Worm (Caenorhabditis elegans) whole organism, L4 larva: ENCODE data around the gene tre-2.

Source experiments
- F37D6.2 ChIP-seq: sonication (generic microtip); optimal IDR thresholded peaks from 2 replicates; lab custom pipeline; 2016; ENCODE audit warnings: mild to moderate bottlenecking, missing genetic modification characterization, missing compliant biosample characterization
- T20F7.1 ChIP-seq: fragments of 200-800 bp; sonication (Bioruptor generic); optimal IDR thresholded peaks from 2 replicates; lab custom pipeline; 2018; ENCODE audit warnings: mild to moderate bottlenecking, missing genetic modification characterization, missing compliant biosample characterization
- Y105C5A.15 ChIP-seq: fragments of 200-800 bp; sonication (Bioruptor generic); IDR thresholded peaks from 2 replicates; pipeline ENCODE4 v1.3.6; 2022; ENCODE audit warnings: missing genetic modification characterization, missing compliant biosample characterization
- attf-4 ChIP-seq: sonication (generic microtip); optimal IDR thresholded peaks from 3 replicates; lab custom pipeline; 2017; ENCODE audit warnings: missing biosample characterization, missing genetic modification characterization
- ceh-20 ChIP-seq: fragments of 200-800 bp; sonication (Bioruptor generic); IDR thresholded peaks from 2 replicates; pipeline ENCODE4 v1.3.6; 2022; ENCODE audit warnings: missing genetic modification reagents, missing genetic modification characterization, missing compliant biosample characterization
- ces-1 ChIP-seq: fragments of 150-350 bp; sonication (generic microtip); optimal IDR thresholded peaks from 4 replicates; lab custom pipeline; 2014; ENCODE audit warnings: missing biosample characterization, missing genetic modification reagents, missing genetic modification characterization
- ctbp-1 ChIP-seq: fragments of 200-800 bp; sonication (Bioruptor generic); IDR thresholded peaks from 2 replicates; pipeline ENCODE4 v1.3.6; 2022; ENCODE audit warnings: missing genetic modification reagents, missing genetic modification characterization, missing compliant biosample characterization
- daf-16 ChIP-seq, 3 experiments: sonication (generic microtip); optimal IDR thresholded peaks; 2 replicates each; lab custom pipeline; 2016 to 2017; ENCODE audit warnings: missing genetic modification characterization in 3 of 3, missing genetic modification reagents in 3 of 3, mild to moderate bottlenecking in 2 of 3, missing compliant biosample characterization in 2 of 3, missing biosample characterization in 1 of 3, moderate library complexity in 1 of 3
- dmd-6 ChIP-seq: fragments of 200-800 bp; sonication (Bioruptor generic); IDR thresholded peaks from 2 replicates; pipeline ENCODE4 v1.3.6; 2022; ENCODE audit warnings: missing genetic modification reagents, missing genetic modification characterization, missing compliant biosample characterization
- egl-43 ChIP-seq: fragments of 200-800 bp; sonication (Bioruptor generic); IDR thresholded peaks from 2 replicates; pipeline ENCODE4 v1.3.6; 2022; ENCODE audit warnings: missing genetic modification reagents, missing genetic modification characterization, missing compliant biosample characterization
- fkh-10 ChIP-seq: fragments of 150-350 bp; optimal IDR thresholded peaks from 2 replicates; lab custom pipeline; 2014; ENCODE audit warnings: missing biosample characterization, missing genetic modification reagents, missing genetic modification characterization
- gei-8 ChIP-seq: fragments of 200-800 bp; sonication (Bioruptor generic); optimal IDR thresholded peaks from 2 replicates; lab custom pipeline; 2018; ENCODE audit warnings: mild to moderate bottlenecking, missing genetic modification characterization, missing compliant biosample characterization
- hlh-11 ChIP-seq: fragments of 200-800 bp; sonication (Bioruptor generic); optimal IDR thresholded peaks from 2 replicates; lab custom pipeline; 2018; ENCODE audit warnings: mild to moderate bottlenecking, missing genetic modification characterization, missing compliant biosample characterization
- hlh-30 ChIP-seq: sonication (generic microtip); optimal IDR thresholded peaks from 2 replicates; lab custom pipeline; 2017; ENCODE audit warnings: antibody characterized with exemption, mild to moderate bottlenecking, missing genetic modification characterization, missing compliant biosample characterization; ENCODE audit not compliant: insufficient read depth
- hmg-1.1 ChIP-seq: fragments of 200-800 bp; sonication (Bioruptor generic); IDR thresholded peaks from 2 replicates; pipeline ENCODE4 v1.3.6; 2022; ENCODE audit warnings: missing genetic modification reagents, missing genetic modification characterization, missing compliant biosample characterization
- lin-15B ChIP-seq: fragments of 150-350 bp; sonication (generic microtip); optimal IDR thresholded peaks from 3 replicates; lab custom pipeline; 2014; ENCODE audit warnings: missing biosample characterization, missing genetic modification characterization
- lin-29 ChIP-seq: fragments of 200-800 bp; sonication (Bioruptor generic); IDR thresholded peaks from 2 replicates; pipeline ENCODE4 v1.3.6; 2022; ENCODE audit warnings: missing genetic modification reagents, missing genetic modification characterization, missing compliant biosample characterization
- lin-39 ChIP-seq: fragments of 150-350 bp; optimal IDR thresholded peaks from 2 replicates; lab custom pipeline; 2014; ENCODE audit warnings: missing biosample characterization, missing genetic modification reagents, missing genetic modification characterization
- lsy-2 ChIP-seq, 2 experiments: fragments of 150-350 bp in 1 of 2; sonication (generic microtip) in 1 of 2; optimal IDR thresholded peaks; 2 replicates each; lab custom pipeline; 2014 to 2017; ENCODE audit warnings: missing biosample characterization in 2 of 2, missing genetic modification characterization in 2 of 2
- madf-5 ChIP-seq, 2 experiments: fragments of 200-800 bp; sonication (Bioruptor generic); IDR thresholded peaks; 2 replicates each; pipeline ENCODE4 v1.3.6; 2022; ENCODE audit warnings: missing compliant biosample characterization in 2 of 2, missing genetic modification characterization in 2 of 2
- mep-1 ChIP-seq: fragments of 150-350 bp; sonication (generic microtip); optimal IDR thresholded peaks from 3 replicates; lab custom pipeline; 2014; ENCODE audit warnings: missing biosample characterization, missing genetic modification characterization
- mxl-2 ChIP-seq: fragments of 200-800 bp; sonication (Bioruptor generic); conservative IDR thresholded peaks from 2 replicates; pipeline ENCODE4 v1.3.6; 2022; ENCODE audit warnings: missing genetic modification reagents, missing genetic modification characterization, missing compliant biosample characterization
- nhr-102 ChIP-seq: sonication (generic microtip); optimal IDR thresholded peaks from 2 replicates; lab custom pipeline; 2016; ENCODE audit warnings: mild to moderate bottlenecking, missing genetic modification characterization, moderate library complexity, missing compliant biosample characterization
- nhr-11 ChIP-seq: fragments of 150-350 bp; optimal IDR thresholded peaks from 2 replicates; lab custom pipeline; 2014; ENCODE audit warnings: missing biosample characterization, missing genetic modification characterization
- nhr-237 ChIP-seq: sonication (generic microtip); optimal IDR thresholded peaks from 2 replicates; lab custom pipeline; 2017; ENCODE audit warnings: missing biosample characterization, missing genetic modification characterization
- nhr-28 ChIP-seq: fragments of 150-350 bp; optimal IDR thresholded peaks from 2 replicates; lab custom pipeline; 2014; ENCODE audit warnings: missing biosample characterization, missing genetic modification characterization
- nhr-41 ChIP-seq: fragments of 200-800 bp; sonication (Bioruptor generic); IDR thresholded peaks from 2 replicates; pipeline ENCODE4 v1.3.6; 2022; ENCODE audit warnings: missing genetic modification reagents, missing genetic modification characterization, missing compliant biosample characterization
- nhr-42 ChIP-seq: fragments of 200-800 bp; sonication (Bioruptor generic); IDR thresholded peaks from 2 replicates; pipeline ENCODE4 v1.3.6; 2022; ENCODE audit warnings: missing genetic modification characterization, missing compliant biosample characterization
- nhr-48 ChIP-seq: sonication (generic microtip); optimal IDR thresholded peaks from 2 replicates; lab custom pipeline; 2016; ENCODE audit warnings: mild to moderate bottlenecking, missing genetic modification characterization, missing compliant biosample characterization
- nhr-6 ChIP-seq: fragments of 150-350 bp; optimal IDR thresholded peaks from 2 replicates; lab custom pipeline; 2014; ENCODE audit warnings: missing biosample characterization, missing genetic modification characterization
- pha-4 ChIP-seq, 2 experiments: fragments of 150-350 bp in 1 of 2; fragments of 200-800 bp in 1 of 2; sonication (Bioruptor generic) in 1 of 2; IDR thresholded peaks in 1 of 2; optimal IDR thresholded peaks in 1 of 2; 2 replicates each; pipeline versions ENCODE4 v1.3.6 to Lab custom; 2014 to 2022; ENCODE audit warnings: missing genetic modification characterization in 2 of 2, missing genetic modification reagents in 2 of 2, missing biosample characterization in 1 of 2, missing compliant biosample characterization in 1 of 2
- php-3 ChIP-seq: fragments of 200-800 bp; sonication (Bioruptor generic); IDR thresholded peaks from 2 replicates; pipeline ENCODE4 v1.3.6; 2022; ENCODE audit warnings: missing genetic modification reagents, missing genetic modification characterization, missing compliant biosample characterization
- pqm-1 ChIP-seq: sonication (generic microtip); optimal IDR thresholded peaks from 2 replicates; lab custom pipeline; 2017; ENCODE audit warnings: missing biosample characterization, missing genetic modification characterization
- rbr-2 ChIP-seq: sonication (generic microtip); optimal IDR thresholded peaks from 2 replicates; lab custom pipeline; 2016; ENCODE audit warnings: missing genotype, missing genetic modification characterization, missing compliant biosample characterization
- tra-1 ChIP-seq: fragments of 200-800 bp; sonication (Bioruptor generic); IDR thresholded peaks from 2 replicates; pipeline ENCODE4 v1.3.6; 2022; ENCODE audit warnings: missing genetic modification reagents, missing genetic modification characterization, missing compliant biosample characterization
- unc-62 ChIP-seq, 3 experiments: fragments of 150-350 bp in 1 of 3; sonication (generic microtip); optimal IDR thresholded peaks in 2 of 3; peaks in 1 of 3; 1 replicate in 1 of 3; 2 replicates in 2 of 3; lab custom pipeline; 2014 to 2017; ENCODE audit warnings: missing biosample characterization in 3 of 3, missing genetic modification characterization in 3 of 3, missing genetic modification reagents in 3 of 3, missing genotype in 1 of 3
- zip-2 ChIP-seq: fragments of 150-350 bp; optimal IDR thresholded peaks from 2 replicates; lab custom pipeline; 2014; ENCODE audit warnings: missing biosample characterization, missing genetic modification characterization

tre-2 gene

DNA sequence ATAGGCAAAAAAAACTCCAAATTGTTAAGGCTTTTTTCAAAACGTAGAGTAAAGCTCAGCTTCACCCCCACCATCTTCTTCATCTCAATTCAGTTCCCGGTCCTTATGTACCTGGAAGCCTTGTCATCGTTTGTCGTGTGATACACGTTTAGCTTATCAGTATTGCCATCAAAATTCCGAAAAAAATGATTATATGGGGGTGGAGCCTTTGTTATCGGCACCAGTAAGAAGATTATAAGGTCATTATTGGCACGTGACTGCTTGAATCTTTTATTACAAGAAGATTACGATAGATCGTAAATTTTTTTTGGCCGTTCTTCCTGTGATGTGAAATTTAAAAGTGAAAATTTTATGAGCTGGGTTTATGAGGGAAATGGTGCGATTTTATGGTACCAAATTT, 2.8 kb downstream of the tre-2 start (continued):
- TF ChIP-seq nhr-42 (0 out of 2 replicates have a peak, but pooled peaks have one; percentile 32), hlh-30 (tag; lab: Kevin White, UChicago) (peak; percentile 59), php-3 (GFP tag; lab: Robert Waterston, UW) (peak; percentile 95), pqm-1 (tag; lab: Kevin White, UChicago) (peak; percentile 85), nhr-102 (tag; lab: Kevin White, UChicago) (peak; percentile 46), daf-16 (GFP tag; optimal IDR thresholded peaks at IDR 0.05; lab: Kevin White, UChicago) (no peak), daf-16 (tag; optimal IDR thresholded peaks at IDR 0.05; lab: Kevin White, UChicago) (peak; percentile 59), nhr-41 (GFP tag; lab: Robert Waterston, UW) (peak; percentile 96), tra-1 (GFP tag; lab: Robert Waterston, UW) (peak; percentile 76), egl-43 (GFP tag; lab: Robert Waterston, UW) (no peak), T20F7.1 (GFP tag; lab: Kevin White, UChicago) (no peak), pha-4 (GFP tag; IDR thresholded peaks at IDR 0.05; lab: Robert Waterston, UW) (0 out of 2 replicates have a peak, but pooled peaks have one; percentile 17), pha-4 (tag; optimal IDR thresholded peaks at IDR 0.05; lab: Kevin White, UChicago) (no peak)

DNA sequence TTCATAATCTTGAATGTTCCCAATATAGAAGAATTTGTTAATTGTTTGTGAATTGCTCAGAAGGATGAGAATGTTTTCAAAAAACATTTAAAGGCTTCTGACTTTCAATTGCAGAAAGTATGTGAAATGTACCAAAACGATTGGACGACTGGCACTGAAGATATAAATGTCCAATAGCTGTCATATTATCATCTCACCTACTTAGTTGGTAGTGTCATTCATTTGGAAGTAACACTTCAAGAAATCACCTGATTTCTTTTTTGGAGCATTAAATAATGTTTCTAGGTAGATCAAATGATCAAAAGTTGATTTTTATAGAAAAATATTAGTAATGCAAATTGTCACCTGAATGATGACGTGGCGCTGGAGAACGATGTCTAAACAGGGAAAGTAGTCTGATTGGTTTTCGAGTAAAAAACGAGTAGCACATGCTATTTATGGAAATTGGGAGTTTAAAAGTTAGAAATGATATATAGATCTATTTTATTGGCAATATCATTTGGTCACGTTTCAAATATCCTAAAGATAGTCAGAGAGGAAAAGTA, 3.5 kb downstream of the tre-2 start:
- TF ChIP-seq dmd-6 (peak; percentile 70), lin-39 (tag; lab: Kevin White, UChicago) (no peak)

DNA sequence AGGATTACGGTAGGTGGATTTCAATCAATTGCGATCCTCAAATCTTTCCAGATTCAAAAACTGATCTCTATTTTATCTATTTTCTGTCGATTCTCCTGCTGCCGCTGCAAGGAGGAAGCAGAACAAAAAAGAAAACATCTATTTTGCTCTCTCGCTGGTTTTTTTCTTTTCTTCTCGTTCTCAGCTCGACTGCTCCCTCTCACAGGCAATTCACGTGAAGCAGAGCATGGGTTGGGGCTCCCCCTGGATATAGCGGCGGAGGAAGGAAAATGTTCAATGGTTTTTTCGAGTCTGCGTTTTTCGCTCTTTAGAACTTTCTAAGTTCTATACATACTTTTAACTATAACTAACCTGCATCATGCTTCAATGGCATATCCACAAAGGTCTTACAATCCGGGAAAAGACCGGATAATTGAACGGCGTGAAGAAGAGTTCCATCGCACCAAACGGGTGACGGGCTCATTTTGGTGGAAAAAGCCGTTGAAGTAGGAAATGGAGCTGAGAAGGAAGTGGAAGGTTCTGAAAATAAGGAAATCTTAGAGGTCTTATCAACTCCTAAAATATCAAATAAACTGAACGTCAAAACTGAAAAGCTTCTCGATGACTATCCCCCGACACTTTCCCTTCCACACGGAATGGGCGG, 4.2 kb downstream of the tre-2 start:
- TF ChIP-seq nhr-11 (peak; percentile 84), nhr-48 (tag; lab: Kevin White, UChicago) (peak; percentile 85), attf-4 (tag; lab: Kevin White, UChicago) (no peak), madf-5 (GFP tag; IDR thresholded peaks at IDR 0.05; lab: Robert Waterston, UW) (no peak), mep-1 (tag; lab: Kevin White, UChicago) (no peak), rbr-2 (peak; percentile 31), hmg-1.1 (GFP tag; lab: Robert Waterston, UW) (0 out of 2 replicates have a peak, but pooled peaks have one; percentile 35), lsy-2 (tag; optimal IDR thresholded peaks at IDR 0.05; lab: Kevin White, UChicago) (peak in 1 of 2 experiments; percentile 75), daf-16 (GFP tag; optimal IDR thresholded peaks at IDR 0.05; lab: Kevin White, UChicago) (peak in 1 of 2 experiments; percentile 66), daf-16 (tag; optimal IDR thresholded peaks at IDR 0.05; lab: Kevin White, UChicago) (no peak), gei-8 (peak; percentile 60), hlh-11 (tag; lab: Kevin White, UChicago) (peak; percentile 79), dmd-6 (peak; percentile 80), lin-29 (no peak), Y105C5A.15 (GFP tag; lab: Robert Waterston, UW) (no peak), F37D6.2 (peak; percentile 24), nhr-28 (tag; lab: Kevin White, UChicago) (no peak), hlh-30 (tag; lab: Kevin White, UChicago) (peak; percentile 72), zip-2 (tag; lab: Kevin White, UChicago) (no peak), mxl-2 (GFP tag; lab: Robert Waterston, UW) (peak; percentile 100), ceh-20 (GFP tag; lab: Robert Waterston, UW) (0 out of 2 replicates have a peak, but pooled peaks have one; percentile 7), fkh-10 (GFP tag; lab: Kevin White, UChicago) (peak; percentile 55), ctbp-1 (peak; percentile 46; the same call in 1 of the 2 replicates), lin-15B (tag; lab: Kevin White, UChicago) (no peak), pha-4 (GFP tag; IDR thresholded peaks at IDR 0.05; lab: Robert Waterston, UW) (0 out of 2 replicates have a peak, but pooled peaks have one; percentile 44), pha-4 (tag; optimal IDR thresholded peaks at IDR 0.05; lab: Kevin White, UChicago) (peak; percentile 11), nhr-237 (tag; lab: Kevin White, UChicago) (no peak), ces-1 (GFP tag; lab: Kevin White, UChicago) (no peak), unc-62 (GFP tag; optimal IDR thresholded peaks at IDR 0.05 in 1 of 2; lab: Kevin White, UChicago) (peak in 1 of 2 experiments; percentile 96), unc-62 (tag; optimal IDR thresholded peaks at IDR 0.05; lab: Kevin White, UChicago) (no peak), nhr-6 (tag; lab: Kevin White, UChicago) (no peak)
